Worm (Caenorhabditis elegans) whole organism, L3 larva: ENCODE data around the gene nipi-3.
A peak's percentile ranks its signal among the peaks of the same experiment; 100 is the strongest.

Experiments used
- R02D3.7 ChIP-seq: fragments of 150-350 bp; optimal IDR thresholded peaks from 2 replicates; lab custom pipeline; 2014; ENCODE audit warnings: missing biosample characterization, missing genetic modification characterization
- ZK546.5 ChIP-seq: sonication (generic microtip); optimal IDR thresholded peaks from 2 replicates; lab custom pipeline; 2017; ENCODE audit warnings: missing biosample characterization, missing genetic modification characterization
- aly-2 ChIP-seq: fragments of 150-350 bp; optimal IDR thresholded peaks from 2 replicates; lab custom pipeline; 2014; ENCODE audit warnings: missing biosample characterization, missing genetic modification characterization
- ama-1 ChIP-seq: fragments of 150-350 bp; optimal IDR thresholded peaks from 2 replicates; lab custom pipeline; 2018
- ceh-16 ChIP-seq: sonication (generic microtip); optimal IDR thresholded peaks from 2 replicates; lab custom pipeline; 2017; ENCODE audit warnings: missing biosample characterization, missing genetic modification characterization
- ceh-28 ChIP-seq: fragments of 150-350 bp; optimal IDR thresholded peaks from 2 replicates; lab custom pipeline; 2014; ENCODE audit warnings: missing biosample characterization, missing genetic modification reagents, missing genetic modification characterization
- ceh-82 ChIP-seq: fragments of 150-350 bp; optimal IDR thresholded peaks from 2 replicates; lab custom pipeline; 2014; ENCODE audit warnings: missing biosample characterization, missing genetic modification characterization
- ceh-9 ChIP-seq: sonication (generic microtip); optimal IDR thresholded peaks from 2 replicates; lab custom pipeline; 2018; ENCODE audit warnings: missing biosample characterization, missing genetic modification characterization
- egl-27 ChIP-seq: sonication (generic microtip); optimal IDR thresholded peaks from 4 replicates; lab custom pipeline; 2017; ENCODE audit warnings: missing biosample characterization, missing genetic modification reagents, missing genetic modification characterization
- egl-5 ChIP-seq: fragments of 150-350 bp; optimal IDR thresholded peaks from 2 replicates; lab custom pipeline; 2017; ENCODE audit warnings: missing biosample characterization, missing genetic modification reagents, missing genetic modification characterization, inconsistent platforms
- elt-1 ChIP-seq: fragments of 150-350 bp; optimal IDR thresholded peaks from 2 replicates; lab custom pipeline; 2014; ENCODE audit warnings: missing biosample characterization, missing genetic modification characterization
- elt-3 ChIP-seq, 3 experiments: fragments of 150-350 bp in 1 of 3; sonication (generic microtip) in 2 of 3; optimal IDR thresholded peaks; 2 replicates in 2 of 3; 4 replicates in 1 of 3; lab custom pipeline; 2014 to 2017; ENCODE audit warnings: missing biosample characterization in 3 of 3, missing genetic modification characterization in 3 of 3
- fkh-10 ChIP-seq: sonication (generic microtip); optimal IDR thresholded peaks from 2 replicates; lab custom pipeline; 2017; ENCODE audit warnings: missing biosample characterization, missing genetic modification reagents, missing genetic modification characterization
- fkh-2 ChIP-seq: fragments of 150-350 bp; optimal IDR thresholded peaks from 2 replicates; lab custom pipeline; 2014; ENCODE audit warnings: missing biosample characterization, missing genetic modification reagents, missing genetic modification characterization
- hmg-11 ChIP-seq: sonication (generic microtip); optimal IDR thresholded peaks from 2 replicates; lab custom pipeline; 2016; ENCODE audit warnings: missing genetic modification characterization, missing compliant biosample characterization
- jun-1 ChIP-seq: fragments of 150-350 bp; optimal IDR thresholded peaks from 2 replicates; lab custom pipeline; 2014; ENCODE audit warnings: missing biosample characterization, missing genetic modification reagents, missing genetic modification characterization
- lin-15B ChIP-seq: fragments of 150-350 bp; optimal IDR thresholded peaks from 2 replicates; lab custom pipeline; 2014; ENCODE audit warnings: missing biosample characterization, missing genetic modification characterization
- lin-39 ChIP-seq: fragments of 150-350 bp; optimal IDR thresholded peaks from 2 replicates; lab custom pipeline; 2018; ENCODE audit warnings: missing biosample characterization, missing genetic modification reagents, missing genetic modification characterization
- lsy-12 ChIP-seq: sonication (generic microtip); optimal IDR thresholded peaks from 2 replicates; lab custom pipeline; 2016; ENCODE audit warnings: mild to moderate bottlenecking, missing genetic modification characterization, missing compliant biosample characterization
- mdl-1 ChIP-seq: fragments of 150-350 bp; optimal IDR thresholded peaks from 2 replicates; lab custom pipeline; 2014; ENCODE audit warnings: missing biosample characterization, missing genetic modification characterization
- nfya-1 ChIP-seq: sonication (generic microtip); optimal IDR thresholded peaks from 2 replicates; lab custom pipeline; 2017; ENCODE audit warnings: missing genetic modification characterization, mild to moderate bottlenecking, missing compliant biosample characterization, antibody characterized with exemption, moderate library complexity; ENCODE audit not compliant: insufficient read depth
- nhr-11 ChIP-seq: fragments of 150-350 bp; optimal IDR thresholded peaks from 2 replicates; lab custom pipeline; 2014; ENCODE audit warnings: missing biosample characterization, missing genetic modification characterization
- nhr-23 ChIP-seq: fragments of 150-350 bp; optimal IDR thresholded peaks from 2 replicates; lab custom pipeline; 2014; ENCODE audit warnings: missing biosample characterization, missing genetic modification reagents, missing genetic modification characterization
- nhr-237 ChIP-seq: fragments of 150-350 bp; optimal IDR thresholded peaks from 2 replicates; lab custom pipeline; 2014; ENCODE audit warnings: missing biosample characterization, missing genetic modification characterization
- nhr-25 ChIP-seq: sonication (generic microtip); optimal IDR thresholded peaks from 2 replicates; lab custom pipeline; 2017; ENCODE audit warnings: missing biosample characterization, missing genetic modification characterization
- nhr-28 ChIP-seq: fragments of 150-350 bp; optimal IDR thresholded peaks from 2 replicates; lab custom pipeline; 2014; ENCODE audit warnings: missing biosample characterization, missing genetic modification characterization
- nhr-76 ChIP-seq: fragments of 150-350 bp; sonication (generic microtip); optimal IDR thresholded peaks from 5 replicates; lab custom pipeline; 2014; ENCODE audit warnings: missing biosample characterization, missing genetic modification characterization
- nhr-77 ChIP-seq: fragments of 150-350 bp; optimal IDR thresholded peaks from 2 replicates; lab custom pipeline; 2014; ENCODE audit warnings: missing biosample characterization, missing genetic modification characterization
- pha-4 ChIP-seq: fragments of 150-350 bp; optimal IDR thresholded peaks from 2 replicates; lab custom pipeline; 2014; ENCODE audit warnings: missing biosample characterization, missing genetic modification reagents, missing genetic modification characterization
- pqm-1 ChIP-seq: fragments of 150-350 bp; optimal IDR thresholded peaks from 2 replicates; lab custom pipeline; 2017; ENCODE audit warnings: missing biosample characterization, missing genetic modification characterization, inconsistent platforms
- sea-2 ChIP-seq: fragments of 150-350 bp; sonication (generic microtip); optimal IDR thresholded peaks from 4 replicates; lab custom pipeline; 2014; ENCODE audit warnings: missing biosample characterization, missing genetic modification reagents, missing genetic modification characterization
- skn-1 ChIP-seq: fragments of 150-350 bp; optimal IDR thresholded peaks from 2 replicates; lab custom pipeline; 2014; ENCODE audit warnings: missing biosample characterization, missing genetic modification characterization
- snpc-4 ChIP-seq: fragments of 150-350 bp; optimal IDR thresholded peaks from 2 replicates; lab custom pipeline; 2014; ENCODE audit warnings: missing biosample characterization, missing genetic modification characterization
- unc-39 ChIP-seq: sonication (generic microtip); optimal IDR thresholded peaks from 4 replicates; lab custom pipeline; 2017; ENCODE audit warnings: missing biosample characterization, missing genetic modification characterization
- unc-62 ChIP-seq: fragments of 150-350 bp; sonication (generic microtip); optimal IDR thresholded peaks from 4 replicates; lab custom pipeline; 2014; ENCODE audit warnings: missing biosample characterization, missing genetic modification reagents, missing genetic modification characterization
- zag-1 ChIP-seq: fragments of 150-350 bp; optimal IDR thresholded peaks from 2 replicates; lab custom pipeline; 2014; ENCODE audit warnings: missing biosample characterization, missing genetic modification characterization
- ztf-11 ChIP-seq: fragments of 150-350 bp; optimal IDR thresholded peaks from 2 replicates; lab custom pipeline; 2014; ENCODE audit warnings: missing biosample characterization, missing genetic modification characterization
- ztf-4 ChIP-seq: fragments of 150-350 bp; optimal IDR thresholded peaks from 2 replicates; lab custom pipeline; 2014; ENCODE audit warnings: missing biosample characterization, missing genetic modification characterization

nipi-3 gene

DNA sequence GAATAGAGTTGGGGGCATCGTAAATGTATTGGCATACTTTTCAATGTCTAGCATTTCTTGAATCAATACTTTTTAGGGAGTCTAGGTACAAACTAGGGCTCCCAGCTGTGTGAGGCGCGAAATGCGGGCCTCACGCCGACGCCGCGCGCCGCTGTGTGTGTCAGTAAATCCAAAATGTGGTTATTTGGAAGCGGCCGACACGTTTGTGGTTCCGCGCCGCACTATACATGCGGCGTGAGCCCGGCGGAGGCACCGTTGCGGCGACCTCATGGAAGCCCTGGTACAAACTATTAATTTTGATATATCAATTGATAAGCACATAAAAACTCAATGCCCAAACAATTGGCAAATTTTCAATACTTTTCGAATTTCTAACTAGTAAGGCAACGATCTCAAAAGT is 21.6 kb upstream of the nipi-3 start:
- TF ChIP-seq skn-1 (no peak), unc-39 (tag; lab: Kevin White, UChicago) (no peak), snpc-4 (tag; lab: Kevin White, UChicago) (peak; percentile 4)
- TF ChIP-seq, all 47 proteins: peak for 1

DNA sequence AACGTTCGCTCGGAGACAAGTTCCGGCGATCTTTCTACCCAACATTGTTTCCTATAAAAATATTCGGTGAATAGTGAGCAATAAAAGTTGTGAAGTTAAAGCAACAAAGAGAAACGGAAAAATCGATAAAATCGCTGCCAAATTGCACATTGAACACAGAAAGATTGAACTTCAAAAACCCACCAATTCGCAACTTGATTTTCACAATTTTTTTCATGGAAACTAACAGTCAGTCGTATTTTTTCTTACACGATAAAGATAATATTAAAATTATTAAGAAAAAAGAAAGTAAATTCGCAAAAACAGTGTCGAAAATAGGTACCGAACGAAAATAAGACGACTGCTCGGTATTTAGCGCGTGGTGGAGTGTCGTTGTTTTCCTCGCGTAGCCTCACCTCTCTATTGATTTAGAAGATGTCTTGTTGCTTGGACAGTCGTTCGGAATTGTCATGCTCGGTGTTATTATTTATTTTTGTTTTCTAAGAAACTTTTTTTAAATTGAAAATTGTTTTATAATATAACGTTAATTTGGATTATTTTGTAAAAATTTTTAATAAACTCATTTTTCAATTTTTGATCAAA is 17.3 kb upstream of the nipi-3 start, which contains the start of gene gas-1:
Gene gas-1, minus strand, starts transcription at position 51 of the 582 bp plus-strand sequence.
- TF ChIP-seq nhr-25, result peak; percentile 9
- TF ChIP-seq lsy-12 (tag; lab: Kevin White, UChicago), result no peak
- TF ChIP-seq egl-5 (tag; lab: Kevin White, UChicago), result no peak
- TF ChIP-seq jun-1, result no peak
- no peak for TF ChIP-seq ztf-4 (tag; lab: Kevin White, UChicago)
- TF ChIP-seq ceh-82 (tag; lab: Kevin White, UChicago), result no peak
- TF ChIP-seq nhr-28 (tag; lab: Kevin White, UChicago), result no peak
- TF ChIP-seq nhr-77 (tag; lab: Kevin White, UChicago), result no peak
- no peak for TF ChIP-seq elt-3 (tag; optimal IDR thresholded peaks at IDR 0.05; lab: Kevin White, UChicago)
- TF ChIP-seq lin-15B (tag; lab: Kevin White, UChicago), result no peak
- TF ChIP-seq hmg-11 (tag; lab: Kevin White, UChicago), result peak; percentile 28
- TF ChIP-seq snpc-4 (tag; lab: Kevin White, UChicago), result no peak
- no peak for TF ChIP-seq nhr-23
- TF ChIP-seq nhr-11 (tag; lab: Kevin White, UChicago), result no peak
- no peak for TF ChIP-seq fkh-2
- peak; percentile 74 for TF ChIP-seq pha-4 (tag; lab: Kevin White, UChicago)
- TF ChIP-seq ceh-9 (tag; lab: Kevin White, UChicago), result no peak
- peak; percentile 42 for TF ChIP-seq nfya-1
- TF ChIP-seq ceh-28 (tag; lab: Kevin White, UChicago), result no peak
- TF ChIP-seq zag-1 (tag; lab: Kevin White, UChicago), result no peak
- no peak for TF ChIP-seq unc-39 (tag; lab: Kevin White, UChicago)
- TF ChIP-seq sea-2 (GFP tag; lab: Kevin White, UChicago), result no peak
- TF ChIP-seq ztf-11 (tag; lab: Kevin White, UChicago), result no peak
- TF ChIP-seq unc-62 (GFP tag; lab: Kevin White, UChicago), result no peak
- TF ChIP-seq aly-2 (tag; lab: Kevin White, UChicago), result no peak
- TF ChIP-seq pqm-1 (tag; lab: Kevin White, UChicago), result no peak

DNA sequence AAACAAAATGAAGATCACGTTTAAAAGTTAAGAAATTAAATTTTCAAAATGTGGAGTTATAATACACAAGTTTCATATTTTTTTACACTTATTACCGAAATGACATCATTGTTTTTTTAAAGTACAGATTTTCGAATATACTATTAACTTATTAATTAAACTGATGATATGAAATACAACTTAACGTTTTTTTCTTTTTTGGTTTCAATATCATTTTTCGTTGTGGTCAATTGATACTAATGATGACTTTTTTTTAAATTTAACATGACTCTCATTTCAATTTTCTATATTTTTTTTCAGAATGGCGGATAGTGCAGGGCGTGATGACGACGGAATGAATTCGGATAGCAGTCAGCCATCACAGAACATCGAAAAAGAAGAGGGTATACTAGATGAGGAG is 16.7 kb upstream of the nipi-3 start, which contains the start of gene usp-33:
Gene usp-33, plus strand, starts transcription at position 301 of the 400 bp plus-strand sequence.
- TF ChIP-seq fkh-2, result no peak
- no peak for TF ChIP-seq mdl-1 (tag; lab: Kevin White, UChicago)
- TF ChIP-seq nhr-76 (tag; lab: Kevin White, UChicago), result no peak
- TF ChIP-seq ztf-4 (tag; lab: Kevin White, UChicago), result no peak
- TF ChIP-seq unc-62 (GFP tag; lab: Kevin White, UChicago), result no peak
- TF ChIP-seq ama-1 (lab: Kevin White, UChicago), result no peak
- no peak for TF ChIP-seq hmg-11 (tag; lab: Kevin White, UChicago)
- TF ChIP-seq egl-27 (tag; lab: Kevin White, UChicago), result no peak
- TF ChIP-seq nhr-237, result no peak
- no peak for TF ChIP-seq ceh-16
- TF ChIP-seq fkh-10 (GFP tag; lab: Kevin White, UChicago), result no peak
- no peak for TF ChIP-seq ZK546.5 (tag; lab: Kevin White, UChicago)
- no peak for TF ChIP-seq lin-39 (tag; lab: Kevin White, UChicago)
- no peak for TF ChIP-seq R02D3.7 (tag; lab: Kevin White, UChicago)

DNA sequence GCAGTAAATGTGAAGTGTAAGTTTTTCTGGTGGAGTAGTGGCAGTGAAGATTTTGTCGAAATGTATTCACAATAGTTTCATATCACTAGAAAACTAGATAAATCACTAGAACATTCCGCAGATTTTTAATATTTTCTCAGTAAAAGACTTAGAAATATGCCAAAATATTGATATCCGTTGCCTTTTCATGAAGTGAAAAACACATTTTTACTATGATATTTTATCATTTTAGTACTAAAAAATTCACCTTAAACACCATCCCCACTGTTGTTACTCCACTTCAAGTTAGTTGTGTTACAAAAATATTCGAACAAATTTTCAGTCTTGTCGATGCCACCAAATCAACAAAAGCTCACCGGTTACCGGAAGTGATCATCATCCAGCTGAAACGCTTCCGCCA is 14.4 kb upstream of the nipi-3 start:
- TF ChIP-seq elt-3 (tag; optimal IDR thresholded peaks at IDR 0.05; lab: Kevin White, UChicago), result no peak
- no peak for TF ChIP-seq nhr-77 (tag; lab: Kevin White, UChicago)
- TF ChIP-seq ceh-16, result no peak
- TF ChIP-seq skn-1, result no peak
- no peak for TF ChIP-seq pqm-1 (tag; lab: Kevin White, UChicago)
- no peak for TF ChIP-seq elt-1 (tag; lab: Kevin White, UChicago)
- no peak for TF ChIP-seq hmg-11 (tag; lab: Kevin White, UChicago)
- no peak for TF ChIP-seq egl-27 (tag; lab: Kevin White, UChicago)
- no peak for TF ChIP-seq mdl-1 (tag; lab: Kevin White, UChicago)
- TF ChIP-seq aly-2 (tag; lab: Kevin White, UChicago), result no peak
- no peak for TF ChIP-seq lsy-12 (tag; lab: Kevin White, UChicago)
